Fruit fly (Drosophila melanogaster): ENCODE measurements around the gene CG4045.

Gene CG4045

DNA sequence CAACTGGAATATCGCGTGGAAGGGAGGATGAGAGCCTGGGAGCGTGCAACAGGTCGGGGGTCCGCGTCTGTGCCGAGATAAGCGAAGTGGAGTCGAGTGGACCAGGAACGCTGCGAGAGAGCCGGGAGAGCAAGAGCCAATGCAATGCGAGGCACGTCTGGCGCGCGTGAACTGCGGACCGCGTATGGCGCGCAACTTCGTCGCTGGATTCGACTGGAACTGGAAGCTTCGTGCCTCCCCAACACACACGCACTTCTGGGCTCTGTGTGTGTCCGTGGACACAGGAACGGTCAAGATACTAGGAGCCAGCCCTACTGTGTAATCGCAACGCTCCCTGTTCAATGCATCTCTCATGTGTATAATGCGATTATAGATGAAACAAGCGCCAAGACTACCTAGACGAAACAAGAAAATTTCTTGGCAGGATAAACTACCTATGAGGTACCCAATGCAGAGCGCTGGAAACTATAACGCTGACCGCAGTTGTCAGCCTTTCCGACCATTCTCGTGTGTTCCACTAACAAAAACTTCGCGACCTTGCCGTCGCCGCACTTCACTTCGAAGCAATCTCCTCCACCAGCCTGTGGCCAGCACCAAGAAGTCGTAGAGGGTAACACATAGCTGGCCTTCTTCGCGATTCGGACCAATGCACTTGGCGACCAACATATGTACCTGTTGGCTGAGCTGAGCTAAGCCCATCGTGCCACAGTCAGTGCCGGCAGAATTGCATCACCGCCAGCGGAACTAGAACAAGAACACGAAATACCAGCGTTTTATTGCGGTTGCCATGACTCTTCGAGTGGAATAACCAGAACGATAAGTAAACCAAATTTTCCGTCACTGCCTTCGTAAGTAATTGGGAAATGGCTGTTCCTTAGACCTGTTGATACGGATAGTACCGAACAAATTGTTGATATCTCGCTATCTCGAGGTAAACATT, 3.6 kb downstream of the CG4045 start, which contains the start of gene Rtca (continued):
- no peak for TF ChIP-seq sna (GFP tag; IDR thresholded peaks at IDR 0.05; ENCODE audit: partially characterized antibody)
- TF ChIP-seq CG17802 (tag; optimal IDR thresholded peaks at IDR 0.05): no peak
- TF ChIP-seq CG2202 (tag; optimal IDR thresholded peaks at IDR 0.05): no peak
- peak; percentile 44 for TF ChIP-seq CG10267 (tag; optimal IDR thresholded peaks at IDR 0.05)
- peak; percentile 81 for TF ChIP-seq Ptx1 (GFP tag; IDR thresholded peaks at IDR 0.05)
- no peak for TF ChIP-seq CG10321 (GFP tag; IDR thresholded peaks at IDR 0.05)
- peak; percentile 66 to 74 for TF ChIP-seq dpn (GFP tag; optimal IDR thresholded peaks at IDR 0.05)
- peak; percentile 60 for TF ChIP-seq Hr3 (GFP tag; optimal IDR thresholded peaks at IDR 0.05)
- TF ChIP-seq CG1602 (GFP tag; optimal IDR thresholded peaks at IDR 0.05): peak; percentile 42
- TF ChIP-seq ham (GFP tag; IDR thresholded peaks at IDR 0.05): no peak
- TF ChIP-seq CG2120 (GFP tag; optimal IDR thresholded peaks at IDR 0.05): peak; percentile 85
- TF ChIP-seq Atf-2 (GFP tag; optimal IDR thresholded peaks at IDR 0.05): peak; percentile 48
- peak; percentile 86 for TF ChIP-seq her (GFP tag; optimal IDR thresholded peaks at IDR 0.05)
- TF ChIP-seq ara (GFP tag; IDR thresholded peaks at IDR 0.05): 0 out of 2 replicates have a peak, but pooled peaks have one; percentile 15
- TF ChIP-seq Fer2 (tag; optimal IDR thresholded peaks at IDR 0.05): no peak
- TF ChIP-seq CG17829 (tag; optimal IDR thresholded peaks at IDR 0.05): peak; percentile 44
- peak; percentile 32 for TF ChIP-seq chn (GFP tag; optimal IDR thresholded peaks at IDR 0.05)
- peak; percentile 76 for TF ChIP-seq org-1 (GFP tag; optimal IDR thresholded peaks at IDR 0.05)
- TF ChIP-seq az2 (GFP tag; optimal IDR thresholded peaks at IDR 0.05): peak; percentile 38
- no peak for TF ChIP-seq hb (GFP tag; IDR thresholded peaks at IDR 0.05; ENCODE audit: partially characterized antibody)
- peak; percentile 42; the same call in 1 of the 2 replicates for TF ChIP-seq al (GFP tag; IDR thresholded peaks at IDR 0.05)
- TF ChIP-seq sisA (GFP tag; IDR thresholded peaks at IDR 0.05): peak; percentile 65
- TF ChIP-seq CG12071 (GFP tag; optimal IDR thresholded peaks at IDR 0.05): peak; percentile 59
- TF ChIP-seq kni (GFP tag; optimal IDR thresholded peaks at IDR 0.05): no peak
- no peak for TF ChIP-seq h (optimal IDR thresholded peaks at IDR 0.05)
- TF ChIP-seq pfk (GFP tag; optimal IDR thresholded peaks at IDR 0.05): no peak
- peak; percentile 93 for TF ChIP-seq Med (GFP tag)
- TF ChIP-seq oc (tag; optimal IDR thresholded peaks at IDR 0.05): no peak
- TF ChIP-seq Hand (GFP tag; optimal IDR thresholded peaks at IDR 0.05): peak; percentile 80
- peak; percentile 70 for TF ChIP-seq CG18619 (GFP tag; optimal IDR thresholded peaks at IDR 0.05)
- TF ChIP-seq CG2116 (GFP tag; optimal IDR thresholded peaks at IDR 0.05): no peak
- peak; percentile 32; the same call in 1 of the 3 replicates for TF ChIP-seq C15 (GFP tag; IDR thresholded peaks at IDR 0.05)
- TF ChIP-seq chinmo (GFP tag; IDR thresholded peaks at IDR 0.05; ENCODE audit: partially characterized antibody): 0 out of 4 replicates have a peak, but pooled peaks have one; percentile 43
- peak; percentile 66 for TF ChIP-seq phol (tag; optimal IDR thresholded peaks at IDR 0.05)
- peak; percentile 81 for TF ChIP-seq CG2678 (tag; optimal IDR thresholded peaks at IDR 0.05)
- TF ChIP-seq HLHmδ (GFP tag; optimal IDR thresholded peaks at IDR 0.05): peak; percentile 13
- TF ChIP-seq dmrt99B (tag; optimal IDR thresholded peaks at IDR 0.05): peak; percentile 83
- TF ChIP-seq CG11504 (tag; optimal IDR thresholded peaks at IDR 0.05): peak; percentile 79
- TF ChIP-seq Camta (GFP tag; optimal IDR thresholded peaks at IDR 0.05): peak; percentile 17
- TF ChIP-seq CG12155 (GFP tag; optimal IDR thresholded peaks at IDR 0.05): peak; percentile 46
- TF ChIP-seq ems (GFP tag; optimal IDR thresholded peaks at IDR 0.05): peak; percentile 57
- TF ChIP-seq CG12219 (GFP tag; optimal IDR thresholded peaks at IDR 0.05): peak; percentile 55
- peak; percentile 47 for TF ChIP-seq Ssrp (tag; optimal IDR thresholded peaks at IDR 0.05)
- TF ChIP-seq MBD-R2 (GFP tag; IDR thresholded peaks at IDR 0.05): peak; percentile 43; the same call in 1 of the 2 replicates
- TF ChIP-seq CG2199 (GFP tag; IDR thresholded peaks at IDR 0.05): no peak
- TF ChIP-seq CG17568 (GFP tag; optimal IDR thresholded peaks at IDR 0.05): no peak
- no peak for TF ChIP-seq fd102C (GFP tag; optimal IDR thresholded peaks at IDR 0.05)
- TF ChIP-seq insv (GFP tag; optimal IDR thresholded peaks at IDR 0.05): no peak

Measured in whole organism, embryonic.